Worm (Caenorhabditis elegans) whole organism, late embryonic: ENCODE data around the gene W10G11.3.

Source experiments
- C08G9.2 ChIP-seq: sonication (generic microtip); optimal IDR thresholded peaks from 2 replicates; lab custom pipeline; 2016; ENCODE audit warnings: mild to moderate bottlenecking, missing genetic modification characterization, moderate library complexity, missing compliant biosample characterization
- C38D4.7 ChIP-seq: fragments of 200-800 bp; sonication (Bioruptor generic); optimal IDR thresholded peaks from 2 replicates; lab custom pipeline; 2018; ENCODE audit warnings: mild to moderate bottlenecking, missing genetic modification characterization, moderate library complexity, missing compliant biosample characterization
- F13H6.1 ChIP-seq: sonication (generic microtip); optimal IDR thresholded peaks from 2 replicates; lab custom pipeline; 2016; ENCODE audit warnings: missing genetic modification characterization, missing compliant biosample characterization
- T23F11.4 ChIP-seq: fragments of 200-800 bp; sonication (Bioruptor generic); optimal IDR thresholded peaks from 2 replicates; lab custom pipeline; 2018; ENCODE audit warnings: mild to moderate bottlenecking, missing genetic modification characterization, missing compliant biosample characterization
- ahr-1 ChIP-seq: sonication (generic microtip); optimal IDR thresholded peaks from 2 replicates; lab custom pipeline; 2016; ENCODE audit warnings: missing genetic modification characterization, missing compliant biosample characterization
- ama-1 ChIP-seq: fragments of 150-350 bp; optimal IDR thresholded peaks from 2 replicates; lab custom pipeline; 2014
- ceh-14 ChIP-seq: sonication (generic microtip); optimal IDR thresholded peaks from 2 replicates; lab custom pipeline; 2016; ENCODE audit warnings: missing genotype, missing genetic modification characterization, missing compliant biosample characterization
- ceh-18 ChIP-seq: sonication (generic microtip); optimal IDR thresholded peaks from 2 replicates; lab custom pipeline; 2016; ENCODE audit warnings: missing genetic modification characterization, missing compliant biosample characterization
- ceh-19 ChIP-seq: fragments of 200-800 bp; sonication (Bioruptor generic); optimal IDR thresholded peaks from 2 replicates; lab custom pipeline; 2018; ENCODE audit warnings: mild to moderate bottlenecking, missing genetic modification characterization, missing compliant biosample characterization
- ceh-2 ChIP-seq: sonication (generic microtip); optimal IDR thresholded peaks from 2 replicates; lab custom pipeline; 2016; ENCODE audit warnings: missing genotype, missing genetic modification characterization, missing compliant biosample characterization
- ceh-22 ChIP-seq: sonication (generic microtip); optimal IDR thresholded peaks from 2 replicates; lab custom pipeline; 2017; ENCODE audit warnings: missing biosample characterization, missing genetic modification characterization
- ceh-24 ChIP-seq: sonication (generic microtip); optimal IDR thresholded peaks from 2 replicates; lab custom pipeline; 2016; ENCODE audit warnings: mild to moderate bottlenecking, missing genetic modification characterization, missing compliant biosample characterization
- ceh-31 ChIP-seq: sonication (generic microtip); optimal IDR thresholded peaks from 2 replicates; lab custom pipeline; 2016; ENCODE audit warnings: missing genetic modification characterization, missing compliant biosample characterization
- ceh-45 ChIP-seq: fragments of 200-800 bp; sonication (Bioruptor generic); IDR thresholded peaks from 2 replicates; pipeline ENCODE4 v1.3.6; 2022; ENCODE audit warnings: missing genetic modification reagents, missing genetic modification characterization, missing compliant biosample characterization
- ceh-9 ChIP-seq: sonication (generic microtip); optimal IDR thresholded peaks from 2 replicates; lab custom pipeline; 2016; ENCODE audit warnings: mild to moderate bottlenecking, missing genetic modification characterization, inconsistent platforms, missing compliant biosample characterization
- che-1 ChIP-seq: sonication (generic microtip); optimal IDR thresholded peaks from 2 replicates; lab custom pipeline; 2016; ENCODE audit warnings: mild to moderate bottlenecking, missing genetic modification characterization, missing compliant biosample characterization
- dve-1 ChIP-seq: sonication (generic microtip); optimal IDR thresholded peaks from 2 replicates; lab custom pipeline; 2017; ENCODE audit warnings: antibody characterized with exemption, mild to moderate bottlenecking, missing genetic modification characterization, missing compliant biosample characterization
- elt-4 ChIP-seq: sonication (generic microtip); optimal IDR thresholded peaks from 2 replicates; lab custom pipeline; 2016; ENCODE audit warnings: missing genetic modification characterization, missing compliant biosample characterization
- eyg-1 ChIP-seq: sonication (generic microtip); optimal IDR thresholded peaks from 2 replicates; lab custom pipeline; 2016; ENCODE audit warnings: missing genotype, missing genetic modification characterization, missing compliant biosample characterization
- fax-1 ChIP-seq: sonication (generic microtip); optimal IDR thresholded peaks from 2 replicates; lab custom pipeline; 2016; ENCODE audit warnings: missing genotype, missing genetic modification characterization, missing compliant biosample characterization
- fkh-6 ChIP-seq: sonication (generic microtip); optimal IDR thresholded peaks from 2 replicates; lab custom pipeline; 2016; ENCODE audit warnings: missing genetic modification characterization, missing compliant biosample characterization
- hlh-13 ChIP-seq: fragments of 200-800 bp; sonication (Bioruptor generic); optimal IDR thresholded peaks from 2 replicates; lab custom pipeline; 2018; ENCODE audit warnings: mild to moderate bottlenecking, missing genetic modification characterization, missing compliant biosample characterization
- hlh-30 ChIP-seq: sonication (generic microtip); optimal IDR thresholded peaks from 2 replicates; lab custom pipeline; 2017; ENCODE audit warnings: antibody characterized with exemption, missing genetic modification characterization, missing compliant biosample characterization; ENCODE audit not compliant: insufficient read depth
- hlh-8 ChIP-seq: sonication (generic microtip); optimal IDR thresholded peaks from 2 replicates; lab custom pipeline; 2016; ENCODE audit warnings: missing genotype, missing genetic modification characterization, missing compliant biosample characterization
- mec-3 ChIP-seq: sonication (generic microtip); optimal IDR thresholded peaks from 2 replicates; lab custom pipeline; 2016; ENCODE audit warnings: borderline replicate concordance, missing genetic modification characterization, missing compliant biosample characterization
- nfya-1 ChIP-seq: sonication (generic microtip); optimal IDR thresholded peaks from 2 replicates; lab custom pipeline; 2017; ENCODE audit warnings: missing genetic modification characterization, mild to moderate bottlenecking, missing compliant biosample characterization, antibody characterized with exemption, moderate library complexity
- nhr-232 ChIP-seq: sonication (generic microtip); optimal IDR thresholded peaks from 2 replicates; lab custom pipeline; 2016; ENCODE audit warnings: missing genetic modification characterization, missing compliant biosample characterization
- npax-4 ChIP-seq: sonication (generic microtip); optimal IDR thresholded peaks from 2 replicates; lab custom pipeline; 2016; ENCODE audit warnings: missing genetic modification characterization, missing compliant biosample characterization
- pag-3 ChIP-seq: sonication (generic microtip); optimal IDR thresholded peaks from 2 replicates; lab custom pipeline; 2016; ENCODE audit warnings: missing compliant biosample characterization, missing genetic modification characterization, borderline replicate concordance
- pat-9 ChIP-seq: fragments of 200-800 bp; sonication (Bioruptor generic); optimal IDR thresholded peaks from 2 replicates; lab custom pipeline; 2018; ENCODE audit warnings: mild to moderate bottlenecking, missing genetic modification characterization, moderate library complexity, missing compliant biosample characterization
- pax-1 ChIP-seq: fragments of 150-350 bp; optimal IDR thresholded peaks from 2 replicates; lab custom pipeline; 2014; ENCODE audit warnings: missing biosample characterization, missing genetic modification characterization
- pha-2 ChIP-seq: sonication (generic microtip); optimal IDR thresholded peaks from 2 replicates; lab custom pipeline; 2017; ENCODE audit warnings: mild to moderate bottlenecking, missing genetic modification characterization, missing compliant biosample characterization
- pha-4 ChIP-seq: fragments of 150-350 bp; optimal IDR thresholded peaks from 2 replicates; lab custom pipeline; 2018; ENCODE audit warnings: missing biosample characterization, missing genetic modification reagents, missing genetic modification characterization
- pros-1 ChIP-seq: fragments of 150-350 bp; optimal IDR thresholded peaks from 2 replicates; lab custom pipeline; 2014; ENCODE audit warnings: missing biosample characterization, missing genetic modification reagents, missing genetic modification characterization
- ref-2 ChIP-seq: sonication (generic microtip); optimal IDR thresholded peaks from 2 replicates; lab custom pipeline; 2016; ENCODE audit warnings: missing genetic modification characterization, missing compliant biosample characterization
- sdc-2 ChIP-seq: sonication (generic microtip); optimal IDR thresholded peaks from 2 replicates; lab custom pipeline; 2016; ENCODE audit warnings: missing genotype, missing genetic modification characterization, missing compliant biosample characterization
- sox-2 ChIP-seq: fragments of 200-800 bp; sonication (Bioruptor generic); IDR thresholded peaks from 2 replicates; pipeline ENCODE4 v1.3.6; 2022; ENCODE audit warnings: missing genetic modification reagents, missing genetic modification characterization, missing compliant biosample characterization
- syd-9 ChIP-seq: sonication (generic microtip); optimal IDR thresholded peaks from 2 replicates; lab custom pipeline; 2016; ENCODE audit warnings: mild to moderate bottlenecking, missing genetic modification characterization, moderate library complexity, missing compliant biosample characterization
- tbx-2 ChIP-seq: sonication (generic microtip); optimal IDR thresholded peaks from 2 replicates; lab custom pipeline; 2016; ENCODE audit warnings: missing genetic modification characterization, missing compliant biosample characterization
- unc-3 ChIP-seq, 2 experiments: fragments of 200-800 bp in 1 of 2; sonication (Bioruptor generic) in 1 of 2; sonication (generic microtip) in 1 of 2; conservative IDR thresholded peaks in 1 of 2; optimal IDR thresholded peaks in 1 of 2; 2 replicates each; pipeline versions ENCODE4 v1.3.6 to Lab custom; 2016 to 2022; ENCODE audit warnings: missing compliant biosample characterization in 2 of 2, missing genetic modification characterization in 2 of 2, missing genetic modification reagents in 1 of 2
- unc-42 ChIP-seq: sonication (generic microtip); optimal IDR thresholded peaks from 2 replicates; lab custom pipeline; 2016; ENCODE audit warnings: missing genotype, missing genetic modification characterization, missing compliant biosample characterization
- zip-5 ChIP-seq: sonication (generic microtip); optimal IDR thresholded peaks from 2 replicates; lab custom pipeline; 2016; ENCODE audit warnings: missing genetic modification characterization, missing compliant biosample characterization
- ztf-16 ChIP-seq: sonication (generic microtip); optimal IDR thresholded peaks from 2 replicates; lab custom pipeline; 2017; ENCODE audit warnings: missing genetic modification characterization, missing compliant biosample characterization

The W10G11.3 gene

ce11 chrII:3557417-3557816, 4.9 kb downstream of the W10G11.3 start, which contains the start of gene lgc-45:
TSS of gene lgc-45 (plus strand) at chrII:3557472.
- no peak for TF ChIP-seq ceh-14 (tag; lab: Kevin White, UChicago)
- no peak for TF ChIP-seq sox-2
- TF ChIP-seq ceh-31 (tag; lab: Kevin White, UChicago), result no peak
- no peak for TF ChIP-seq ref-2 (tag; lab: Kevin White, UChicago)
- TF ChIP-seq T23F11.4 (GFP tag; lab: Kevin White, UChicago), result no peak
- no peak for TF ChIP-seq unc-42 (tag; lab: Kevin White, UChicago)
- no peak for TF ChIP-seq F13H6.1
- TF ChIP-seq eyg-1 (tag; lab: Kevin White, UChicago), result no peak
- no peak for TF ChIP-seq npax-4
- no peak for TF ChIP-seq fax-1 (tag; lab: Kevin White, UChicago)
- no peak for TF ChIP-seq ceh-45 (GFP tag; lab: Robert Waterston, UW)
- TF ChIP-seq ceh-19 (GFP tag; lab: Kevin White, UChicago), result no peak
- TF ChIP-seq ztf-16 (tag; lab: Kevin White, UChicago), result no peak
- TF ChIP-seq pag-3, result no peak
- TF ChIP-seq pha-4 (tag; lab: Kevin White, UChicago), result no peak
- TF ChIP-seq che-1 (tag; lab: Kevin White, UChicago), result no peak
- no peak for TF ChIP-seq fkh-6 (tag; lab: Kevin White, UChicago)
- no peak for TF ChIP-seq tbx-2 (tag; lab: Kevin White, UChicago)
- no peak for TF ChIP-seq pros-1 (tag; lab: Kevin White, UChicago)
- no peak for TF ChIP-seq C38D4.7

- TF ChIP-seq pax-1 (tag; lab: Kevin White, UChicago) (no peak), hlh-8 (no peak), ama-1 (lab: Kevin White, UChicago) (no peak), ceh-22 (tag; lab: Kevin White, UChicago) (no peak), nhr-232 (tag; lab: Kevin White, UChicago) (no peak)
Measured at ce11 chrII:3556584-3556983, 5.7 kb downstream of the W10G11.3 start.

DNA sequence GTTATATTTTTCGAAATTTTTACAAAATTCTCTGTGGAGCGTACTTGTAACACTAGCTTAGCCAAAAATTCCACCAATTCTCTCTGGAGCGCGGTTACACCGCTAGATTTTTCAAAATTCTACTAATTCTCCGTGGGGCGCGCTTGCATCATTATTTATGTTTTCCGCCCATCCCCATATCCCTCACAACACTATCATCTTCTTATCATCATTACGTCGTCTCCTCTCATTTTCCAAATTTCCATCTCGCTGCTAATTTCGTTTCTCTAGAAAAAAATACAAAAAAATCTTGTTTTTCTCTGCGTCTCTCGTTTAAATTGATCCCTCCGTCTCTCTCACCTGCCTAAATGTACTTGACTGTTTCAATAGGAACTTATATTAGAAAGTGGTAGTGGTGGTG, 7.0 kb downstream of the W10G11.3 start:
- TF ChIP-seq ahr-1 (no peak), eyg-1 (tag; lab: Kevin White, UChicago) (no peak), hlh-13 (no peak), hlh-8 (no peak), ref-2 (tag; lab: Kevin White, UChicago) (no peak), mec-3 (tag; lab: Kevin White, UChicago) (no peak), elt-4 (tag; lab: Kevin White, UChicago) (no peak), ceh-45 (GFP tag; lab: Robert Waterston, UW) (no peak), syd-9 (tag; lab: Kevin White, UChicago) (no peak), ceh-24 (tag; lab: Kevin White, UChicago) (no peak), C38D4.7 (no peak), npax-4 (no peak), pax-1 (tag; lab: Kevin White, UChicago) (no peak), hlh-30 (tag; lab: Kevin White, UChicago) (no peak), ceh-9 (no peak), ceh-31 (tag; lab: Kevin White, UChicago) (no peak), pat-9 (tag; lab: Kevin White, UChicago) (no peak), nfya-1 (tag; lab: Kevin White, UChicago) (no peak)

DNA sequence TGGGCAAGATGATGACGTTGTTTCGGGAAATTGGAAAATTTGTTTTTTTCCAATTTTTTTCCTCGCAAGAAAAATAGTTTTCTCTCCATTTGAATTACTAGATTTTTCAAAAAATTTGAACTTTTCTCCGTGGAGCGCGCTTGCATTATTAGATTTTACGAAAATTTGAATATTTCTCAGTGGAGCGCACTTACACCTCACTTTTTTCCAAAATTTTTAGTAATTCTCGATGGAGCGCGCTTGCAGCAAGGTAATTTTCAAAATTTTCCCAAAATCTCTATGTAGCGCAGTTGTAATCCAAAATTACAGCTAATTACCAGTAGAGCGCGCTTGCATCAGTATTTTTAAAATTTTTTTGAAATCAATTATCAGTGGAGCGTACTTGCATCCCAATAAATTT, 7.6 kb downstream of the W10G11.3 start:
- no peak for TF ChIP-seq mec-3 (tag; lab: Kevin White, UChicago)
- TF ChIP-seq unc-3 (GFP tag; conservative IDR thresholded peaks at IDR 0.05; lab: Robert Waterston, UW), result no peak
- no peak for TF ChIP-seq unc-3 (tag; optimal IDR thresholded peaks at IDR 0.05; lab: Kevin White, UChicago)
- no peak for TF ChIP-seq zip-5 (tag; lab: Kevin White, UChicago)
- TF ChIP-seq fkh-6 (tag; lab: Kevin White, UChicago), result no peak
- TF ChIP-seq pros-1 (tag; lab: Kevin White, UChicago), result no peak
- TF ChIP-seq eyg-1 (tag; lab: Kevin White, UChicago), result no peak
- TF ChIP-seq dve-1 (tag; lab: Kevin White, UChicago), result no peak
- TF ChIP-seq npax-4, result no peak
- no peak for TF ChIP-seq sdc-2
- TF ChIP-seq sox-2, result no peak
- no peak for TF ChIP-seq ceh-45 (GFP tag; lab: Robert Waterston, UW)
- TF ChIP-seq pha-2 (tag; lab: Kevin White, UChicago), result no peak
- TF ChIP-seq ceh-24 (tag; lab: Kevin White, UChicago), result no peak
- TF ChIP-seq ceh-2 (tag; lab: Kevin White, UChicago), result no peak
- TF ChIP-seq ceh-18 (tag; lab: Kevin White, UChicago), result no peak
- TF ChIP-seq C08G9.2 (tag; lab: Kevin White, UChicago), result no peak
- no peak for TF ChIP-seq ceh-19 (GFP tag; lab: Kevin White, UChicago)
